Worm (Caenorhabditis elegans): ENCODE results near the gene algn-1.

The algn-1 gene

ce11 chrIII:6464113-6464571, 4.2 kb downstream of the algn-1 start (continued):
- TF ChIP-seq F10B5.3 (tag; optimal IDR thresholded peaks at IDR 0.05) (peak; percentile 73), mxl-3 (GFP tag; optimal IDR thresholded peaks at IDR 0.05) (peak; percentile 83), Y48G9A.11 (GFP tag; IDR thresholded peaks at IDR 0.05) (peak; percentile 40; the same call in 1 of the 2 replicates), ceh-44 (GFP tag; IDR thresholded peaks at IDR 0.05) (no peak), nhr-111 (GFP tag; optimal IDR thresholded peaks at IDR 0.05) (no peak), unc-39 (tag; optimal IDR thresholded peaks at IDR 0.05) (no peak), lin-15B (tag; optimal IDR thresholded peaks at IDR 0.05) (no peak), php-3 (GFP tag; IDR thresholded peaks at IDR 0.05) (peak; percentile 88), zfp-3 (GFP tag; conservative IDR thresholded peaks at IDR 0.05) (peak; percentile 87; the same call in 1 of the 2 replicates), madf-9 (GFP tag; conservative IDR thresholded peaks at IDR 0.05) (peak; percentile 76), aly-2 (tag; optimal IDR thresholded peaks at IDR 0.05) (no peak), nhr-76 (tag; optimal IDR thresholded peaks at IDR 0.05) (no peak), Y75B8A.6 (GFP tag; IDR thresholded peaks at IDR 0.05) (0 out of 2 replicates have a peak, but pooled peaks have one; percentile 54), dmd-6 (GFP tag; IDR thresholded peaks at IDR 0.05) (peak; percentile 95), lin-39 (tag; optimal IDR thresholded peaks at IDR 0.05) (no peak), sdz-12 (GFP tag; optimal IDR thresholded peaks at IDR 0.05) (peak; percentile 25), ZK546.5 (tag; optimal IDR thresholded peaks at IDR 0.05) (no peak), dve-1 (tag; optimal IDR thresholded peaks at IDR 0.05; ENCODE audit: insufficient read depth) (peak; percentile 96), dpl-1 (GFP tag; optimal IDR thresholded peaks at IDR 0.05) (peak; percentile 75), F49E8.2 (tag; optimal IDR thresholded peaks at IDR 0.05; ENCODE audit: borderline replicate concordance) (no peak), arid-1 (GFP tag; conservative IDR thresholded peaks at IDR 0.05) (peak; percentile 94), vab-7 (GFP tag; IDR thresholded peaks at IDR 0.05) (peak; percentile 68), nhr-11 (tag; optimal IDR thresholded peaks at IDR 0.05) (peak; percentile 60), ceh-20 (GFP tag; IDR thresholded peaks at IDR 0.05) (peak; percentile 90), ceh-82 (tag; optimal IDR thresholded peaks at IDR 0.05) (no peak), snpc-4 (tag; optimal IDR thresholded peaks at IDR 0.05) (no peak), egl-43 (GFP tag; IDR thresholded peaks at IDR 0.05) (peak; percentile 93), pqm-1 (tag; optimal IDR thresholded peaks at IDR 0.05) (peak; percentile 96), zag-1 (tag; optimal IDR thresholded peaks at IDR 0.05) (no peak)

- TF ChIP-seq rbr-2 (tag; optimal IDR thresholded peaks at IDR 0.05) (no peak), snpc-4 (tag; optimal IDR thresholded peaks at IDR 0.05) (no peak), T26A8.4 (GFP tag; IDR thresholded peaks at IDR 0.05) (no peak), ceh-20 (GFP tag; IDR thresholded peaks at IDR 0.05) (no peak), nhr-25 (tag; optimal IDR thresholded peaks at IDR 0.05; ENCODE audit: borderline replicate concordance, insufficient read depth) (no peak), ceh-44 (GFP tag; IDR thresholded peaks at IDR 0.05) (no peak), nhr-10 (tag; optimal IDR thresholded peaks at IDR 0.05) (no peak), daf-12 (tag; optimal IDR thresholded peaks at IDR 0.05) (no peak), nhr-48 (tag; optimal IDR thresholded peaks at IDR 0.05) (no peak)
Observed at ce11 chrIII:6464913-6465312, 5.0 kb downstream of the algn-1 start, which contains the start of gene nduf-2.2. nduf-2.2 (plus strand) TSS chrIII:6465222.

- TF ChIP-seq fos-1 (tag; optimal IDR thresholded peaks at IDR 0.05) (no peak), aha-1 (tag) (peak; percentile 4), ceh-20 (GFP tag; IDR thresholded peaks at IDR 0.05) (no peak)
Observed at ce11 chrIII:6467005-6467404, 7.1 kb downstream of the algn-1 start, which contains the start of gene T26A5.2. T26A5.2 (plus strand) TSS chrIII:6467305.

ce11 chrIII:6471451-6471850, 11.5 kb downstream of the algn-1 start, which contains the start of gene wht-6:
wht-6 (plus strand) TSS chrIII:6471751.
- TF ChIP-seq snpc-1.2 (GFP tag; IDR thresholded peaks at IDR 0.05) (no peak), R02D3.7 (tag; optimal IDR thresholded peaks at IDR 0.05) (no peak), arid-1 (GFP tag; conservative IDR thresholded peaks at IDR 0.05) (no peak), ces-1 (GFP tag; optimal IDR thresholded peaks at IDR 0.05) (no peak), tra-1 (GFP tag; IDR thresholded peaks at IDR 0.05) (no peak), T26A8.4 (GFP tag; IDR thresholded peaks at IDR 0.05) (no peak), ceh-62 (tag; optimal IDR thresholded peaks at IDR 0.05) (no peak)
